Fruit fly (Drosophila melanogaster): ENCODE data around the gene CG14384.

DNA sequence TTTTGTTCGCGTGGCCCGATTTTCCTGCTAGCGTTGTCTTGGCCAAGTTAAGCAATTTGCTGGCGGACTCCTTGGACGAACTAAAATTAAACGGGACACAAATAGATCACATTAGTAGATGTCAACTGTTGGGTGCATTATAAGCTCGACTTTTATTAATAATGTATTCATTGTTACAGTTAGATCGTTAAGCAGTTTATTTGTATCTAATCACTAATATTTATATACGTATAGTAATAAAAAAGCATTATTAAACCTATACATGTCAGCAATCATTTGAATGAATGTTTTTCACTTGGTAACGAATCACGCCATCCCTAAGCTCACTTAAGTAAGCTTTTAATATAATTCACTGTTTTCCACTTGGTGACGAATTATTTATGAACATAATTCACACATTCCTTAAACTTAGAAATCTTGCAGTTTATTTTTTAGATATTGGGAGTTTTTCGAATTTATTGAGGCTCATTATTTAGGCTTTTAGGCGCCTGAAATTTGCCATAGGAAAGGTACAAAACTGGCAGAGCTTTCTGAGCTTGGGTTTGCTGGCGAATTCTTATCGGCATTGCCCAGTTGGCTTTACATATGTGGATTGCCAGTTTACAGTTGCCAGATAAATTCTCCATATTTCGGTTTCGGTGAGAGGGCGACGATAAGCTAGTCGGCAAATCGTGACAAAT lies 10.0 kb upstream of the CG14384 start, which contains the start of the genes CG7381 and CG7091:
- TF ChIP-seq usp (GFP tag; optimal IDR thresholded peaks at IDR 0.05), result no peak
- TF ChIP-seq Myc (optimal IDR thresholded peaks at IDR 0.05), result no peak
- TF ChIP-seq pan (optimal IDR thresholded peaks at IDR 0.05), result no peak
- TF ChIP-seq psq (GFP tag; optimal IDR thresholded peaks at IDR 0.05), result no peak
- no peak for TF ChIP-seq GATAd (GFP tag; optimal IDR thresholded peaks at IDR 0.05)
- no peak for TF ChIP-seq Mio (GFP tag; optimal IDR thresholded peaks at IDR 0.05)
- no peak for TF ChIP-seq Hr78 (GFP tag; optimal IDR thresholded peaks at IDR 0.05)
- TF ChIP-seq woc (GFP tag; optimal IDR thresholded peaks at IDR 0.05), result no peak
- no peak for TF ChIP-seq sv (GFP tag; optimal IDR thresholded peaks at IDR 0.05)
- TF ChIP-seq CrebA (GFP tag; optimal IDR thresholded peaks at IDR 0.05; ENCODE audit: borderline replicate concordance), result no peak
- TF ChIP-seq CG9705 (GFP tag; optimal IDR thresholded peaks at IDR 0.05), result no peak
- no peak for TF ChIP-seq dmrt93B (GFP tag; optimal IDR thresholded peaks at IDR 0.05)
- no peak for TF ChIP-seq Dif (GFP tag; optimal IDR thresholded peaks at IDR 0.05; ENCODE audit: partially characterized antibody)
- TF ChIP-seq h (GFP tag; optimal IDR thresholded peaks at IDR 0.05), result no peak
